Fruit fly (Drosophila melanogaster): ENCODE results near the gene CG3558.

The CG3558 gene

DNA sequence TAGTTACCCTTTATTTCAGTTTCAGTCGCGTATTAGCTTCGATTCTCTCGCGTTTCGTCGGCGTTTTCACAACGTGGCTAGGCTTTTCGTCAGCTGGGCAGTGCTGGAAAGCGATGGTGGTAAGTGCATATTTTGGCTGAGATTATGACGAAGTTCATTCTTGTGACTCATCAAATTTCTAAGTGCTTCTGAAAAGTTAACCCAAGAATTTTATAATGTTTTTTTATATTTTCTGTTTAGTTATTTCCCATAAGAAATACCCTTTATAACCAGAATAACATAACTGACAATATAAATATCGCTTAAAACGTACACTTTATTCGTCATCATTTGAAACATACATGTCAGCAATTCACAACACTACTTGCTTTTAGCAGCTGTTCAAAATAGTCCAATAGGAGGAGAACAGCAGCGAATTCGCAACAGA, 44.5 kb downstream of the CG3558 start, which contains the start of the genes CG17260 and SerRS:
CG17260 (plus strand) TSS at position 78 of the 427 bp plus-strand sequence.
SerRS (minus strand) TSS at position 251 of the 427 bp plus-strand sequence.
- TF ChIP-seq NFAT (GFP tag; IDR thresholded peaks at IDR 0.05) (peak; percentile 84), ham (GFP tag; IDR thresholded peaks at IDR 0.05) (peak; percentile 77), Ets65A (GFP tag) (peak; percentile 100), CG1602 (GFP tag; optimal IDR thresholded peaks at IDR 0.05) (peak; percentile 96), pnt (GFP tag; optimal IDR thresholded peaks at IDR 0.05) (peak; percentile 96), CG9215 (GFP tag; IDR thresholded peaks at IDR 0.05) (peak; percentile 94), pan (optimal IDR thresholded peaks at IDR 0.05) (no peak), pan (GFP tag; optimal IDR thresholded peaks at IDR 0.05 in 1 of 2, IDR thresholded peaks at IDR 0.05 in 1 of 2) (peak in 1 of 2 experiments; percentile 94), CG32532 (GFP tag; IDR thresholded peaks at IDR 0.05) (peak; percentile 94), CG4707 (GFP tag; optimal IDR thresholded peaks at IDR 0.05) (no peak), CG9876 (GFP tag; optimal IDR thresholded peaks at IDR 0.05) (peak; percentile 80), zen (tag; optimal IDR thresholded peaks at IDR 0.05) (peak; percentile 89), CG1529 (GFP tag; optimal IDR thresholded peaks at IDR 0.05) (peak; percentile 72), hth (optimal IDR thresholded peaks at IDR 0.05) (no peak), btn (GFP tag; optimal IDR thresholded peaks at IDR 0.05) (peak; percentile 60), ken (GFP tag; IDR thresholded peaks at IDR 0.05) (peak; percentile 94), tgo (GFP tag; IDR thresholded peaks at IDR 0.05) (peak; percentile 94), CG13894 (tag; optimal IDR thresholded peaks at IDR 0.05) (peak; percentile 82), CG14014 (GFP tag; IDR thresholded peaks at IDR 0.05) (peak; percentile 91), Doc3 (GFP tag; IDR thresholded peaks at IDR 0.05; ENCODE audit: partially characterized antibody) (no peak), lmd (GFP tag; IDR thresholded peaks at IDR 0.05) (peak; percentile 96), scrt (GFP tag; optimal IDR thresholded peaks at IDR 0.05) (peak; percentile 76), Hmx (GFP tag; optimal IDR thresholded peaks at IDR 0.05) (peak; percentile 84), Dp (GFP tag; optimal IDR thresholded peaks at IDR 0.05) (peak; percentile 32), CG17912 (GFP tag; optimal IDR thresholded peaks at IDR 0.05) (peak; percentile 33), abd-A (tag; optimal IDR thresholded peaks at IDR 0.05) (no peak), CG15696 (tag; optimal IDR thresholded peaks at IDR 0.05) (peak; percentile 85), p53 (GFP tag; optimal IDR thresholded peaks at IDR 0.05) (peak; percentile 63), pros (GFP tag; optimal IDR thresholded peaks at IDR 0.05) (no peak), gt (GFP tag; IDR thresholded peaks at IDR 0.05) (peak; percentile 75; the same call in 1 of the 2 replicates), br (optimal IDR thresholded peaks at IDR 0.05) (no peak), prd (optimal IDR thresholded peaks at IDR 0.05) (no peak), prd (GFP tag; IDR thresholded peaks at IDR 0.05) (peak; percentile 98), CG32767 (GFP tag; IDR thresholded peaks at IDR 0.05) (peak; percentile 84; the same call in 1 of the 2 replicates), cato (GFP tag; optimal IDR thresholded peaks at IDR 0.05; ENCODE audit: borderline replicate concordance) (peak; percentile 86), mam (GFP tag; optimal IDR thresholded peaks at IDR 0.05) (peak; percentile 96), CG1647 (GFP tag; optimal IDR thresholded peaks at IDR 0.05) (peak; percentile 89), Lpt (GFP tag; optimal IDR thresholded peaks at IDR 0.05) (no peak), vvl (GFP tag; IDR thresholded peaks at IDR 0.05) (peak; percentile 95), CG12236 (GFP tag; optimal IDR thresholded peaks at IDR 0.05) (peak; percentile 71), CG9817 (tag; optimal IDR thresholded peaks at IDR 0.05) (peak; percentile 95), CG8478 (optimal IDR thresholded peaks at IDR 0.05) (no peak), CG16779 (GFP tag; IDR thresholded peaks at IDR 0.05) (peak; percentile 56; the same call in 1 of the 2 replicates), dpn (GFP tag; optimal IDR thresholded peaks at IDR 0.05) (peak; percentile 95 to 96), CG3407 (GFP tag; optimal IDR thresholded peaks at IDR 0.05) (peak; percentile 84), sd (tag; optimal IDR thresholded peaks at IDR 0.05) (peak; percentile 93), pzg (GFP tag; optimal IDR thresholded peaks at IDR 0.05) (peak; percentile 57), Stat92E (GFP tag; optimal IDR thresholded peaks at IDR 0.05) (peak in 1 of 3 experiments; percentile 37), CG6765 (GFP tag; optimal IDR thresholded peaks at IDR 0.05) (peak; percentile 82), CG33213 (GFP tag; optimal IDR thresholded peaks at IDR 0.05) (peak; percentile 84), PHDP (tag; optimal IDR thresholded peaks at IDR 0.05) (peak; percentile 89), CG3281 (GFP tag; optimal IDR thresholded peaks at IDR 0.05) (peak; percentile 89), cas (GFP tag; IDR thresholded peaks at IDR 0.05) (peak; percentile 77; the same call in 1 of the 2 replicates)
